Fruit fly (Drosophila melanogaster) whole organism, embryonic: ENCODE measurements around the gene Nasp.

Source experiments
- Blimp-1 ChIP-seq: fragments of 200-800 bp; sonication (Bioruptor generic); optimal IDR thresholded peaks from 3 replicates; lab custom pipeline; 2018; ENCODE audit warnings: missing biosample characterization, missing genetic modification characterization, mild to moderate bottlenecking, moderate library complexity, missing genetic modification reagents
- CG10274 ChIP-seq: fragments of 200-800 bp; sonication (Bioruptor generic); optimal IDR thresholded peaks from 3 replicates; lab custom pipeline; 2017; ENCODE audit warnings: missing biosample characterization, mild to moderate bottlenecking, missing genetic modification characterization
- CG10565 ChIP-seq: fragments of 200-800 bp; sonication (Bioruptor generic); optimal IDR thresholded peaks from 3 replicates; lab custom pipeline; 2016; ENCODE audit warnings: missing biosample characterization, mild to moderate bottlenecking, missing genetic modification characterization
- CG12236 ChIP-seq: fragments of 200-800 bp; sonication (Bioruptor generic); optimal IDR thresholded peaks from 2 replicates; lab custom pipeline; 2016; ENCODE audit warnings: missing biosample characterization, missing genetic modification characterization
- CG13894 ChIP-seq: fragments of 200-800 bp; sonication (Bioruptor generic); optimal IDR thresholded peaks from 3 replicates; lab custom pipeline; 2018; ENCODE audit warnings: missing biosample characterization, mild to moderate bottlenecking, missing genetic modification characterization, moderate library complexity
- CG14860 ChIP-seq: fragments of 200-800 bp; sonication (Bioruptor generic); IDR thresholded peaks from 3 replicates; pipeline ENCODE4 v1.3.6; 2022; ENCODE audit warnings: missing biosample characterization, missing genetic modification characterization; ENCODE audit not compliant: partially characterized antibody
- CG15479 ChIP-seq: fragments of 200-800 bp; sonication (Bioruptor generic); optimal IDR thresholded peaks from 3 replicates; lab custom pipeline; 2019; ENCODE audit warnings: missing biosample characterization, mild to moderate bottlenecking, missing genetic modification characterization, moderate library complexity
- CG15514 ChIP-seq: fragments of 200-800 bp; sonication (Bioruptor generic); optimal IDR thresholded peaks from 3 replicates; lab custom pipeline; 2017; ENCODE audit warnings: missing biosample characterization, missing genetic modification characterization, mild to moderate bottlenecking, moderate library complexity, missing genetic modification reagents
- CG1832 ChIP-seq: fragments of 200-800 bp; sonication (Bioruptor generic); optimal IDR thresholded peaks from 2 replicates; lab custom pipeline; 2017; ENCODE audit warnings: missing biosample characterization, mild to moderate bottlenecking, missing genetic modification characterization, inconsistent platforms
- CG32772 ChIP-seq: fragments of 200-800 bp; sonication (Bioruptor generic); IDR thresholded peaks from 2 replicates; pipeline ENCODE4 v1.3.6; 2022; ENCODE audit warnings: missing biosample characterization, missing genetic modification characterization
- Dll ChIP-seq: fragments of 200-800 bp; sonication (Bioruptor generic); IDR thresholded peaks from 4 replicates; pipeline ENCODE4 v1.3.6; 2022; ENCODE audit warnings: missing biosample characterization, missing genetic modification characterization; ENCODE audit not compliant: partially characterized antibody
- Drgx ChIP-seq: fragments of 200-800 bp; sonication (Bioruptor generic); IDR thresholded peaks from 2 replicates; pipeline ENCODE4 v1.3.6; 2022; ENCODE audit warnings: missing biosample characterization, missing genetic modification characterization
- Ets97D ChIP-seq: fragments of 200-800 bp; sonication (Bioruptor generic); optimal IDR thresholded peaks from 3 replicates; lab custom pipeline; 2016; ENCODE audit warnings: missing biosample characterization, missing genetic modification characterization
- Jarid2 ChIP-seq: fragments of 200-800 bp; sonication (Bioruptor generic); optimal IDR thresholded peaks from 3 replicates; lab custom pipeline; 2017; ENCODE audit warnings: mild to moderate bottlenecking, missing biosample characterization, missing genetic modification reagents, missing genetic modification characterization
- Med ChIP-seq: fragments of 200-800 bp; sonication (Bioruptor generic); peaks from one replicate; lab custom pipeline; 2016; ENCODE audit warnings: missing biosample characterization, missing genetic modification characterization, mild to moderate bottlenecking, inconsistent platforms, moderate library complexity
- Mrtf ChIP-seq: fragments of 200-800 bp; sonication (Bioruptor generic); IDR thresholded peaks from 3 replicates; pipeline ENCODE4 v1.3.6; 2022; ENCODE audit warnings: missing biosample characterization, missing genetic modification characterization
- Opbp ChIP-seq: fragments of 200-800 bp; sonication (Bioruptor generic); IDR thresholded peaks from 3 replicates; pipeline ENCODE4 v1.3.6; 2022; ENCODE audit warnings: missing biosample characterization, missing genetic modification characterization; ENCODE audit not compliant: partially characterized antibody
- Taf1 ChIP-seq: fragments of 200-800 bp; sonication (Bioruptor generic); IDR thresholded peaks from 2 replicates; pipeline ENCODE4 v1.3.6; 2022; ENCODE audit warnings: missing biosample characterization, missing genetic modification characterization
- Trl ChIP-seq, 3 experiments: fragments of >200 bp in 2 of 3; fragments of 200-800 bp in 1 of 3; sonication (Bioruptor generic) in 1 of 3; optimal IDR thresholded peaks; 2 replicates in 1 of 3; 3 replicates in 2 of 3; lab custom pipeline; 2016 to 2017; ENCODE audit warnings: missing biosample characterization in 1 of 3, missing genetic modification characterization in 1 of 3
- Xrp1 ChIP-seq: fragments of 200-800 bp; sonication (Bioruptor generic); IDR thresholded peaks from 2 replicates; pipeline ENCODE4 v1.3.6; 2022; ENCODE audit warnings: missing biosample characterization, missing genetic modification characterization
- bbx ChIP-seq: fragments of 200-800 bp; sonication (Bioruptor generic); IDR thresholded peaks from 2 replicates; pipeline ENCODE4 v1.3.6; 2022; ENCODE audit warnings: missing biosample characterization, missing genetic modification characterization; ENCODE audit not compliant: partially characterized antibody
- bsh ChIP-seq, 2 experiments: fragments of 200-800 bp; sonication (Bioruptor generic); optimal IDR thresholded peaks; 2 replicates each; lab custom pipeline; 2017 to 2018; ENCODE audit warnings: mild to moderate bottlenecking in 2 of 2, missing biosample characterization in 2 of 2, missing genetic modification characterization in 2 of 2, moderate library complexity in 1 of 2
- chinmo ChIP-seq: fragments of 200-800 bp; sonication (Bioruptor generic); IDR thresholded peaks from 4 replicates; pipeline ENCODE4 v1.3.6; 2022; ENCODE audit warnings: missing biosample characterization, missing genetic modification characterization; ENCODE audit not compliant: partially characterized antibody
- chn ChIP-seq: fragments of 200-800 bp; sonication (Bioruptor generic); optimal IDR thresholded peaks from 2 replicates; lab custom pipeline; 2016; ENCODE audit warnings: missing biosample characterization, missing genetic modification characterization
- ci ChIP-seq: fragments of 200-800 bp; sonication (Bioruptor generic); IDR thresholded peaks from 3 replicates; pipeline ENCODE4 v1.3.6; 2022; ENCODE audit warnings: missing biosample characterization, missing genetic modification characterization
- corto ChIP-seq: fragments of 200-800 bp; sonication (Bioruptor generic); optimal IDR thresholded peaks from 2 replicates; lab custom pipeline; 2016; ENCODE audit warnings: missing biosample characterization, mild to moderate bottlenecking, missing genetic modification characterization, moderate library complexity
- cwo ChIP-seq: fragments of 200-800 bp; sonication (Bioruptor generic); optimal IDR thresholded peaks from 3 replicates; lab custom pipeline; 2017; ENCODE audit warnings: missing biosample characterization, missing genetic modification characterization, mild to moderate bottlenecking, moderate library complexity, missing genetic modification reagents
- gcm2 ChIP-seq: fragments of 200-800 bp; sonication (Bioruptor generic); optimal IDR thresholded peaks from 2 replicates; lab custom pipeline; 2016; ENCODE audit warnings: missing biosample characterization, missing genetic modification characterization
- insv ChIP-seq, 2 experiments: fragments of 200-800 bp; sonication (Bioruptor generic); optimal IDR thresholded peaks; 3 replicates each; lab custom pipeline; 2016 to 2018; ENCODE audit warnings: missing biosample characterization in 2 of 2, missing genetic modification characterization in 2 of 2
- kay ChIP-seq: fragments of 200-800 bp; sonication (Bioruptor generic); optimal IDR thresholded peaks from 2 replicates; lab custom pipeline; 2016; ENCODE audit warnings: missing biosample characterization, missing genetic modification characterization
- kni ChIP-seq: fragments of 200-800 bp; sonication (Bioruptor generic); optimal IDR thresholded peaks from 3 replicates; lab custom pipeline; 2017; ENCODE audit warnings: mild to moderate bottlenecking, missing biosample characterization, missing genetic modification reagents, missing genetic modification characterization
- nom ChIP-seq: fragments of 200-800 bp; sonication (Bioruptor generic); optimal IDR thresholded peaks from 2 replicates; lab custom pipeline; 2017; ENCODE audit warnings: missing biosample characterization, missing genetic modification characterization, mild to moderate bottlenecking, moderate library complexity, missing genetic modification reagents
- otp ChIP-seq: fragments of 200-800 bp; sonication (Bioruptor generic); IDR thresholded peaks from 3 replicates; pipeline ENCODE4, ENCODE4 v1.3.6; 2022; ENCODE audit warnings: missing biosample characterization, missing genetic modification characterization
- pan ChIP-seq, 4 experiments: fragments of >200 bp in 3 of 4; fragments of 200-800 bp in 1 of 4; sonication (Bioruptor generic) in 1 of 4; optimal IDR thresholded peaks in 3 of 4; IDR thresholded peaks in 1 of 4; 2 replicates each; pipeline versions ENCODE4 v1.3.6 to Lab custom; 2017 to 2022; ENCODE audit warnings: missing biosample characterization in 2 of 4, missing genetic modification characterization in 2 of 4, mixed read lengths in 1 of 4
- pnt ChIP-seq: fragments of 200-800 bp; sonication (Bioruptor generic); optimal IDR thresholded peaks from 3 replicates; lab custom pipeline; 2016; ENCODE audit warnings: missing biosample characterization, missing genetic modification characterization
- sens ChIP-seq: fragments of 200-800 bp; sonication (Bioruptor generic); peaks from one replicate; lab custom pipeline; 2016; ENCODE audit warnings: missing biosample characterization, missing genetic modification characterization
- sna ChIP-seq: fragments of 200-800 bp; sonication (Bioruptor generic); IDR thresholded peaks from 2 replicates; pipeline ENCODE4 v1.3.6; 2022; ENCODE audit warnings: missing biosample characterization, missing genetic modification characterization; ENCODE audit not compliant: partially characterized antibody
- sqz ChIP-seq: fragments of 200-800 bp; sonication (Bioruptor generic); optimal IDR thresholded peaks from 3 replicates; lab custom pipeline; 2018; ENCODE audit warnings: missing biosample characterization, mild to moderate bottlenecking, missing genetic modification characterization
- toy ChIP-seq: fragments of 200-800 bp; sonication (Bioruptor generic); IDR thresholded peaks from 2 replicates; pipeline ENCODE4 v1.3.6; 2022; ENCODE audit warnings: missing biosample characterization, missing genetic modification characterization
- vvl ChIP-seq: fragments of 200-800 bp; sonication (Bioruptor generic); IDR thresholded peaks from 2 replicates; pipeline ENCODE4 v1.3.6; 2022; ENCODE audit warnings: missing biosample characterization, missing genetic modification characterization
- yki ChIP-seq: fragments of >200 bp; optimal IDR thresholded peaks from 3 replicates; lab custom pipeline; 2018
- z ChIP-seq: fragments of 200-800 bp; sonication (Bioruptor generic); IDR thresholded peaks from 3 replicates; pipeline ENCODE4 v1.3.6; 2022; ENCODE audit warnings: missing biosample characterization, missing genetic modification characterization

The Nasp gene

DNA sequence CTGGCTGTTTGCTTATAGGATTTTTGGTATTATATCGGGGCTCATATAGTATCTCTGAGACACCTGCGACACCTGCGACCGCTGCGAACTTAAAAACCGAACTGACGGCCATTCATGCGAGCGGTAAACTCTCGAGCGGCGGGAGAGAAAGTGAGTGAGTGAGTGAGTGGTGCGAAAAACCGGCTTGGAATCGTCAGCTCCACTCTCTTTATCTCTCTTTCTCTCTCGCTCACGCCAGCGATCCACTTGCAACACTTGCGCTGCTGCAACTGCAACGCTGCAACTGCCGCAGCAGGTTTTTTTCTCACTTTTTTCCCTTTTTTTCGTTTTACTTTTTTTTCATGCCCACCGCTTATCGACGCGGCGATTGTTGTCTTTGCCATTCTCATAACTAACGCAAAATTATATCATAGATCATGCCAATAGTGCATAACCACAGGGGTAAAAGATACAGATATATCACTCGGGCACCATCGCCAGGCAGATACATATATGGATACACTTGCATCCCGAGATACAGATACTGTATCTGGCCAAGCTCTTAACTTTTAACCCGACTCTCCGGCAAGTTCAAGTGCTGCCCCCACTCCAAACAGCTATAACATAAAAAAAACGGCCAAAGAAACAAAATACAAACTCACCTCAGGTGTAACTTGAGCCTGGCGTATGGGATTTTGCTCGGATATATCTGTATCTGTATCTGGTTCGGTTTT is 45.0 kb downstream of the Nasp start:
- TF ChIP-seq Opbp (GFP tag; lab: Robert Waterston, UW) = 0 out of 3 replicates have a peak, but pooled peaks have one; percentile 49
- no peak for TF ChIP-seq chn (GFP tag; lab: Kevin White, UChicago)
- 0 out of 4 replicates have a peak, but pooled peaks have one; percentile 27 for TF ChIP-seq Dll (GFP tag; lab: Robert Waterston, UW)
- 0 out of 3 replicates have a peak, but pooled peaks have one; percentile 24 for TF ChIP-seq ci
- peak; percentile 89 for TF ChIP-seq z
- TF ChIP-seq CG13894 (tag; lab: Kevin White, UChicago) = peak; percentile 2
- TF ChIP-seq CG15514 = no peak
- TF ChIP-seq corto (GFP tag; lab: Kevin White, UChicago) = peak; percentile 29
- TF ChIP-seq chinmo (GFP tag; lab: Robert Waterston, UW) = 0 out of 4 replicates have a peak, but pooled peaks have one; percentile 40
- no peak for TF ChIP-seq CG12236
- no peak for TF ChIP-seq toy (GFP tag; lab: Robert Waterston, UW)
- no peak for TF ChIP-seq Ets97D
- TF ChIP-seq insv (GFP tag; optimal IDR thresholded peaks at IDR 0.05; lab: Kevin White, UChicago) = no peak
- no peak for TF ChIP-seq sna (GFP tag; lab: Robert Waterston, UW)
- peak in 1 of 2 experiments; percentile 84 for TF ChIP-seq bsh (GFP tag; optimal IDR thresholded peaks at IDR 0.05; lab: Kevin White, UChicago)
- TF ChIP-seq cwo = no peak
- TF ChIP-seq vvl (GFP tag; lab: Robert Waterston, UW) = peak; percentile 19; the same call in 1 of the 2 replicates
- TF ChIP-seq pan (optimal IDR thresholded peaks at IDR 0.05; lab: Kevin White, UChicago) = no peak
- TF ChIP-seq pan (GFP tag; optimal IDR thresholded peaks at IDR 0.05 in 1 of 2, IDR thresholded peaks at IDR 0.05 in 1 of 2) = no peak
- TF ChIP-seq nom = peak; percentile 94
- peak; percentile 54 for TF ChIP-seq CG1832 (GFP tag; lab: Kevin White, UChicago)
- peak; percentile 37 for TF ChIP-seq CG15479 (GFP tag; lab: Kevin White, UChicago)
- peak; percentile 64 for TF ChIP-seq sqz (GFP tag; lab: Kevin White, UChicago)
- TF ChIP-seq CG32772 (GFP tag; lab: Robert Waterston, UW) = peak; percentile 26; the same call in 1 of the 2 replicates
- peak; percentile 62 for TF ChIP-seq Med (GFP tag; lab: Kevin White, UChicago)
- peak; percentile 60 for TF ChIP-seq sens
- TF ChIP-seq Mrtf (GFP tag; lab: Robert Waterston, UW) = no peak
- TF ChIP-seq Taf1 (GFP tag; lab: Robert Waterston, UW) = no peak
- TF ChIP-seq yki = peak; percentile 36
- peak; percentile 62 for TF ChIP-seq Jarid2 (GFP tag; lab: Kevin White, UChicago)
- TF ChIP-seq kni = peak; percentile 50
- 0 out of 2 replicates have a peak, but pooled peaks have one; percentile 10 for TF ChIP-seq bbx (GFP tag; lab: Robert Waterston, UW)
- no peak for TF ChIP-seq kay (GFP tag; lab: Kevin White, UChicago)
- TF ChIP-seq Blimp-1 (GFP tag; lab: Kevin White, UChicago) = peak; percentile 87
- TF ChIP-seq Trl (optimal IDR thresholded peaks at IDR 0.05; lab: Kevin White, UChicago) = peak; percentile 27 to 80
- TF ChIP-seq Trl (GFP tag; optimal IDR thresholded peaks at IDR 0.05; lab: Kevin White, UChicago) = no peak
- TF ChIP-seq CG10565 (GFP tag; lab: Kevin White, UChicago) = no peak
- TF ChIP-seq otp = no peak
- TF ChIP-seq Drgx (GFP tag; lab: Robert Waterston, UW) = peak; percentile 51; the same call in 1 of the 2 replicates
- TF ChIP-seq Xrp1 (GFP tag; lab: Robert Waterston, UW) = no peak
- 0 out of 3 replicates have a peak, but pooled peaks have one; percentile 37 for TF ChIP-seq CG14860 (GFP tag; lab: Robert Waterston, UW)
- TF ChIP-seq pnt (GFP tag; lab: Kevin White, UChicago) = no peak
- no peak for TF ChIP-seq CG10274 (GFP tag; lab: Kevin White, UChicago)
- TF ChIP-seq gcm2 = no peak
